Worm (Caenorhabditis elegans): ENCODE data around the gene C36A4.11.

DNA sequence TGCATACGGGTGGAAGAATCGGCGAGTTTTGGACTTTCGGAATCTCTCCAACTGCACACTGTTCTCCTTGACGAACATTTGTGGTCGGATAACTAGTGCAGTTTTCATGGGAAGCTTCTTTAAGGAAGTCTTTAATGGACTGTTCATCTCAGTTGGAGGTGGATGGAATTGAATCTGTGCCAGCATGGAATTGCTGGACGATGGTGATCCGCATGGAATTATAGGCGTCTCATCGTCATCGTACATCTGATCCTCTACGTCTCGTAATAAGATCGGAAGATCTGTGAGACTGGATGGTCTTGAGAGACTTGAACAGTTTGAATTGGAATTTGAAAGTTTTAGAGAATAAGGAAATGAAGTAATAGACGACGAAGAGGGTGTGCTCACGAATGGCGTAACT is 32.6 kb downstream of the C36A4.11 start:
- TF ChIP-seq nhr-237 (tag; optimal IDR thresholded peaks at IDR 0.05) (no peak), snpc-4 (tag; optimal IDR thresholded peaks at IDR 0.05) (no peak), ctbp-1 (GFP tag; IDR thresholded peaks at IDR 0.05) (no peak), vab-7 (GFP tag; IDR thresholded peaks at IDR 0.05) (no peak), skn-1 (tag; optimal IDR thresholded peaks at IDR 0.05) (no peak), F26F4.8 (GFP tag; conservative IDR thresholded peaks at IDR 0.05) (no peak), nhr-41 (GFP tag; IDR thresholded peaks at IDR 0.05) (no peak), ceh-82 (tag; optimal IDR thresholded peaks at IDR 0.05) (no peak), R02D3.7 (tag; optimal IDR thresholded peaks at IDR 0.05) (no peak), dpl-1 (GFP tag; optimal IDR thresholded peaks at IDR 0.05) (no peak), mep-1 (tag; optimal IDR thresholded peaks at IDR 0.05) (no peak), lin-29 (GFP tag; IDR thresholded peaks at IDR 0.05) (no peak), ceh-28 (tag; optimal IDR thresholded peaks at IDR 0.05) (no peak), lin-39 (tag; optimal IDR thresholded peaks at IDR 0.05) (no peak)

Data from whole organism, L4 larva.